Fruit fly (Drosophila melanogaster) Kc167 (cell line): ENCODE data around the gene Alms1b.

Source experiments
- Myc ChIP-seq: fragments of >200 bp; optimal IDR thresholded peaks from 2 replicates; lab custom pipeline; 2017; ENCODE audit warnings: missing external identifiers
- Sin3A ChIP-seq: fragments of >200 bp; optimal IDR thresholded peaks from 2 replicates; lab custom pipeline; 2018; ENCODE audit warnings: missing external identifiers
- h ChIP-seq: fragments of >200 bp; optimal IDR thresholded peaks from 3 replicates; lab custom pipeline; 2018; ENCODE audit warnings: missing external identifiers
- insv ChIP-seq: fragments of >200 bp; optimal IDR thresholded peaks from 3 replicates; lab custom pipeline; 2018; ENCODE audit warnings: missing external identifiers
- psq ChIP-seq: fragments of >200 bp; optimal IDR thresholded peaks from 2 replicates; lab custom pipeline; 2017; ENCODE audit warnings: missing external identifiers
- ttk ChIP-seq: sonication (Bioruptor generic); optimal IDR thresholded peaks from 2 replicates; lab custom pipeline; 2017; ENCODE audit warnings: missing external identifiers

The Alms1b gene

DNA sequence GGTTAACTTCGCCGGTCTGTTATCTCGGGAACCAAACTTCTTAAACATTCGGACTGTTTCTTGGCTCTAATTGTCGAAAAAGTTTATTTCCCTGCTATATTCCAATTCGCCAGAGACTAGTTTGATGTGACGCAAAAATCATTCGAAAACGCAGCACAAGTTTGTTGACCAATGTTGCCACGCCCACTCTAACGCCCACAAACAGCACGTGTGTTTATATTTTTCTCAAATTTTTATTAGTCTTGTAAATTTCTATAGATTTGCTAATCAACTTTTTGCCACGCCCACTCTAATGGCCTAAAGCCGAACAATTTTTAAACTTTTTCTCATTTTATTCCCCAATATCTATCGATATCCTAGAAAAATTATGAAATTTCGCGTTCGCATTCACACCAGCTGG lies at the start of gene Alms1b:
Alms1b (minus strand) TSS at position 101 of the 400 bp plus-strand sequence.
- TF ChIP-seq Sin3A (lab: Kevin White, UChicago) = no peak
- TF ChIP-seq h = no peak
- no peak for TF ChIP-seq insv (lab: Kevin White, UChicago)
- TF ChIP-seq ttk (lab: Kevin White, UChicago) = no peak
- TF ChIP-seq psq (lab: Kevin White, UChicago) = no peak
- no peak for TF ChIP-seq Myc (lab: Kevin White, UChicago)

DNA sequence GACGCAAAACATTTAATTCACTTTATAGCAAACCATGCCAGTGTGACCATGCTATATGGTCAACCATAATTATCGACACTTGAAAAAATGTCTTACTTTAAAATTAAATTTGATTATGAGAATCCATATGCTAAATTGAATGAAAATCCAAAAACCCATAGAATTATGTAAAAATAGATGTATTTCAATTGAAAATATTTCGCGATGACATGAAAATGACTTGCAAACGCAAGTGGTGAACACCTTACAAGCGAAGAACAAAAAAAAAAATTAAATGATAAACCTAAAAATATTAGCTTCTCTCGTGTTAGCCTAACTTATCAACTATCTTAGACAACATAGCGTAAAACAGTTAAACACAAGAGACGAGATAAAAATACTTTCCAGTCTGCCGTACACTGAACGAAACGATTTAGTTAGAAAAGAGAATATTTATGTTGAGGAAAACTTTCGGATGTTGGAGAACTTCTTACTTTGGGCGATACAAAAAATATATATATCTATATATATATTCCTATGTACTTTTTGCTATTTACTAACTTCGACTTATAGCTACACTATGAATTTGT lies 49.2 kb upstream of the Alms1b start:
- TF ChIP-seq psq (lab: Kevin White, UChicago) = no peak
- TF ChIP-seq insv (lab: Kevin White, UChicago) = no peak
- no peak for TF ChIP-seq Sin3A (lab: Kevin White, UChicago)
- TF ChIP-seq ttk (lab: Kevin White, UChicago) = no peak
- TF ChIP-seq h = no peak

DNA sequence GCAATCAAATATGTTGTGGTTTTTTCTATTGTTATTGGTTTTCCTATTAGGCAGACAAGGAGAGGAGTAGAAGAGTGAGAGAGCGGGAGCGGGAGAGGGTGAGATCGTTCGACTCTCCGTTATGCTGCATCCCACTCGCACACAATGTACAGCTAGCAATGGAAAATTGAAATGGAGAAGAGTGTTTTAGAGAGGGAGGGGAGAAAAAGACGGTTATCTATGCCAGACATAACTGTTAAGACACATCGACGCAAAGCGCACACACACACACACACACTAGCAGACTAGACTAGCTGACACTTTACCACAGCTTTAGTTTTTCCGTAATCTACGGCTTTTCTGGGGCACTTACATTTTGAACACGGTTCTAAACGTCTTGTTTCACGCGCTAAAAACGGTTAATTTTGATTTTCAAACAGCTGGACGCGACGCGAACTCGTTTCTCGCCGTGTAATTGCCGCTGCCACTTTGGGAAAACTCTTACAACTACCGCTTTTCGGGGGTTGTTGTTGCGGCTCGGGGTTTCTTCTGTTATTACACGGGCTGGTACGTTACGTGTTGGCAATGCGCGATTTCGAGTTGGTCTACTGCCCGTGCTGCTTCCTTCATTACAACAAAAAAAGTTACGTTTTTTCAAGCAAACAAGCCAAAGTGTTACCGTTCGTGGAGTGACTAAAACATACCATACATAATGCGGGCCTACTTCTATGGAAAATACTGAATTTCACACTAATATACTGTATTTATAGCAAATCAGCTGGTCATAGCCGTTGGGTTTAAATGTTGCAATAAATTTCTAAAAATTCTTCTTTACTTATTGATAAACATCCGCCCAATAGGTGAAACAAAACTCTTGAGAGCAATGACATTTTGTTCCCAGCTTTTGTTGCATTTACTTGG lies 48.4 kb upstream of the Alms1b start, which contains the start of gene fzr:
fzr (minus strand) TSS at position 625 of the 900 bp plus-strand sequence.
- no peak for TF ChIP-seq Sin3A (lab: Kevin White, UChicago)

DNA sequence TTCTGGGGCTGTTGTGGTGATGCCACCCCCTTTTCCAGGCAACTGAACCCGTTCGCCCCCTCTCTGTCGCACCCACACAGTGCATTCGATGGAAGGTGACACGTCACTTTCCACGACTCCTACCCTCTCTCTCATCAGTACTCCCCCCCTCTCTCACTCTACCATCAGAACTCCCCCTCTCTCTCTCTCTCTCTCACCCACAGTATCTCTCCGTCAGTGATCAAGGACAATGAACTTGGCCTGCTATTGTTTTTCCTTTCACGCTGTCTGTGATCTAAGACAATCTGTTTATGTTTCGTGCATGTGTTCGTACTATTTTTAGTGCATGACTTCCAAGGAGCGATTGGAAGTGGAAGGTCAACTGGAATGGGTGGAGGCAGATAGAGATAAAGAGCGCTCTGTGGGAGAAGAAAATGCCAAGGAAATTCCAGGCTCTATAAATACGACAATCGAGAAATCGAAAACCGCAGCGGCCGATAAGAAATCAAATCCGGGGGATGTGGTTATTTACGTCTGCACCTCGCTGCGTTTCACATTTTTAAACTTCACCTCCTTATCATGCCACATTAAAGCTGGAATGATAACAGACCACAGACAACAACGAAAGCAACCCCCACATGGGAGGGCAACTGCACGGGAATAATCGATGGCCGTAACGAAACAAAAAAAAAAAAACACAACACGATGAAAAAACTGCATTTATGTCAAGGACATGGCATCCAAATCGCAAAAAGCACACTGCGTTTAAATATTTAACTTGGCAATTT lies 47.6 kb upstream of the Alms1b start:
- no peak for TF ChIP-seq psq (lab: Kevin White, UChicago)
- no peak for TF ChIP-seq insv (lab: Kevin White, UChicago)
- no peak for TF ChIP-seq h
- TF ChIP-seq ttk (lab: Kevin White, UChicago) = no peak
- TF ChIP-seq Myc (lab: Kevin White, UChicago) = no peak
- no peak for TF ChIP-seq Sin3A (lab: Kevin White, UChicago)

DNA sequence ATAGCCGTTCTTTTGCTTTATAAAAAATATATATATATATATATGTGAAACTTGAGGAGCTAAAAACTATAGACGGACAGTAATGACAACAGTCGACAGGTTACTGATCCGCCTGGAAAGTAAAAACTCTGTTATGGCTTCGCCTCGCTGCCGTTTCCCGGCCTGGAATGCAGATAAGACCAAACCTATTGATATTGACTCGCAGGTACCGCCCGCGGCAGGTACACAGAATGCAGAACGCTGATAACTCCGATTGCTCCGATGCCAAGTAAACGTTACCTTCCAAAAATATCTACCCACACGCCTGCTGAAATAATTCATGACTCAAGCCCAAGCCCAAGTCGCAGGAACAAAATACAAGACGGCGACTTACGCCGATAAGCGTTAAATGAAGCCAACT lies 46.7 kb upstream of the Alms1b start:
- TF ChIP-seq psq (lab: Kevin White, UChicago) (no peak), insv (lab: Kevin White, UChicago) (no peak), Sin3A (lab: Kevin White, UChicago) (no peak), ttk (lab: Kevin White, UChicago) (no peak), Myc (lab: Kevin White, UChicago) (no peak), h (no peak)

DNA sequence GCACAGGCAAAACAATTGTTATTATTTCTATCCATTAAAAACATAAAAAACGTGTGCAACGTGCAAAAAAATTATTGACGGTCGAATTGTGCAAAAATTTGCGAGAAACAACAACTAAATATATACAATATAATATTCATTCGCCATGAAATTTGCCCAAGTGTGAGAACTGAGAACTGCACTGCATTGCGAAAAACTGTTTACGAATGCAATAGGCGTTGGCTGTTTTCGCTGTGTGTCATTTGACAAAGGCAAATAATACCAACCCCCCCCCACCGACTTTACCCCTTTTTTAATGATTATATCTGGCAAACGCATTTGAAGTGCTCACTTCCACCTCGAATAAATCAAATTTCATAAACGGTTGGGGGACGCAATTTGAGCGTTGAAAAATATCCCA lies 44.3 kb upstream of the Alms1b start:
- TF ChIP-seq psq (lab: Kevin White, UChicago) = no peak
- TF ChIP-seq Myc (lab: Kevin White, UChicago) = no peak
- no peak for TF ChIP-seq Sin3A (lab: Kevin White, UChicago)
- TF ChIP-seq insv (lab: Kevin White, UChicago) = no peak
- TF ChIP-seq ttk (lab: Kevin White, UChicago) = no peak
- no peak for TF ChIP-seq h

DNA sequence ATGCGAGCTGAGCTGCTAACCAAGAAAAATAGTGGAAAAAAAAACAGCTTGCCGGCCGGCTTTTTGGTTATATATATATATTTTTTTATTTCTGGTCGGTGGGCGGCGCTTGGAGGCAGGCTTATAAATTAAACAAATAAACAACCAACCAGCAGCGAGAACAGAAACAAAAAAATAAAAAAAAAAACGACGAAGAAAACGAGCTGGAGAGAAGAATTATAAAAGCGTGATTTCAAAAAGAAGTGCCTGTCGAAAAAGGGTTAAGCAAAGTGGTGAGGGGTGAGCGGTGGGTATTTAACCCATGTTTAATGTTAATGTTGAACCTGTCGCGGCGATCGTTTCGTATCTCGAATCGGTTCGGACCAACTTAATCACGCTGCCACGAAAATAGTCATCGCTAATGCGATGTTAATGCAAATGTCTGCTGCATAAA lies 40.5 kb upstream of the Alms1b start:
- TF ChIP-seq h = no peak
- no peak for TF ChIP-seq Myc (lab: Kevin White, UChicago)
- TF ChIP-seq insv (lab: Kevin White, UChicago) = no peak
- TF ChIP-seq ttk (lab: Kevin White, UChicago) = no peak

DNA sequence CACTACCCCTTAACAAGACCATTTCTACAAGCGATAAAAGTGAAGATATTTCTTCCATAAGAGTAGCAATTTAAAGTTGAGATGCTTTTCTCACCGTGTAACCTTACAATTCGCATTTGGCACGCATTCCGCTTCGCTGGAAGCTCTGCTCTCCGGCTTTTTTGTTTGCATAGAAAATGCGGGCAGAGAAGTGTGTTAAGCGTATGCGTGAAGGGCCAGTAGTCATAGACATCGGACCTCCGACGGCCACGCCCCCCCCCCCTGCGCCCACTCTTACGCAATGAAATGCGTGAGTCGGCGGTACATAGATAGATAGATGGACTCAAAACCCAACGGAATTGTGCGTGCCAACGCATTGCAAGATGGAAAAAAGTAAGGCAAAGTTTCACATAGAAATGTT lies 38.7 kb upstream of the Alms1b start:
- TF ChIP-seq Myc (lab: Kevin White, UChicago) (no peak), h (no peak), psq (lab: Kevin White, UChicago) (no peak), insv (lab: Kevin White, UChicago) (no peak), ttk (lab: Kevin White, UChicago) (no peak), Sin3A (lab: Kevin White, UChicago) (no peak)

DNA sequence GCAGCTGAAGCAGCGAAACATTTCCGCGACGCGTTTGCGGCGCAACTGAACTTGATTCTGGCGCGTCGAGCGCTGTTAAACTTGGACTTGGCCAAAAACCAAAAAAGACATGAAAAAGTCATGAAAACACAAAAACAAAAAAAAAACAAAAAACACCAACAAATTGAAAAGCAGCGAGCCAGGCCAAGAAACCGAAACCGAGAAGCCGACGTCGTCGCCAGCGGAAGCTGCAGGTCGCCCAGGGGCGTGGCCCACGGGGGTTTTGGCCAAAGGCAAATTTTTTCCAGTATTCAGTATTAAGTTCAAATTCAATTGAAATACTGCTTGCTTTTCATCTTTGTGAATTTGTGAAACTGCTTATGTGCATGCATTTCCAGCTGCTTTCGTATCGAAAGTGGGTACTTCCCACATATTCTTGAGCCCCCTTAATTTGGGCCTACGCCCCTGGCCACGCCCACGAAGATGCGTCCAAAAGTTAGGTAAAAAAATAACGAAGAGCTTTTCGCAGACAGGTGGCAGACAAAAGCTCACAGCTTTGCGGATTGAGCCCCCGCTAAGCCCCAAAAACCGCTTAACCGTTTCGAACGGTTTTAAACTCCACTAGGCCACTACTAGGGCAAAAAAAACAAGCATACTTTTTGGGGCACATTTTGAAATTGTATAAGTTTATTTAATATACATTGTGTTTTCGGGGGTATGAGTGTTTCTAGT lies 36.1 kb upstream of the Alms1b start, which contains the start of gene CG3009:
CG3009 (minus strand) TSS at position 51 of the 711 bp plus-strand sequence.
- no peak for TF ChIP-seq insv (lab: Kevin White, UChicago)
- no peak for TF ChIP-seq Myc (lab: Kevin White, UChicago)
- TF ChIP-seq Sin3A (lab: Kevin White, UChicago) = no peak
- no peak for TF ChIP-seq psq (lab: Kevin White, UChicago)
- TF ChIP-seq ttk (lab: Kevin White, UChicago) = no peak
- no peak for TF ChIP-seq h

DNA sequence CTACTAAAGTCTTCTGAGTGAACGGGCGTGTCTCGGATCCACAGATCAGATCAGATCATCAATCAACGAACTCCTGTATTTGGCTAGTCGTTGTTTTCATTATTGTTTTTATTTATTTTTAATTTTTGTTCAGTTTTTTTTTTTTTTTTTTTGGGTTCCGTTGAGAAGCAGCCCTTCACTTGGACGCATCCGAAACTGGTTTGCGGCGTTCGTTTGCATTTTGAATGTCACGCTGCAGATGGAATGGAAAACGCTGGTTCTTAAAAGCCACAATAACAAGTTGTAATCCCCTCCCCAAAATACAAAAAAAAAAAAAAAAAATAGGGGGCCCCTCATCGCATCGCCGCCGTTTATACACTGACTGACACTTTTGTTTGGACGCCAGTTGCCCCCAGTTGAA lies 33.4 kb upstream of the Alms1b start:
- TF ChIP-seq ttk (lab: Kevin White, UChicago) (no peak), h (no peak), insv (lab: Kevin White, UChicago) (no peak), Myc (lab: Kevin White, UChicago) (no peak), Sin3A (lab: Kevin White, UChicago) (no peak), psq (lab: Kevin White, UChicago) (no peak)
